Worm (Caenorhabditis elegans) whole organism, young adult: ENCODE data around the gene F35D11.4.

Experiments
- B0035.1 ChIP-seq: sonication (generic microtip); optimal IDR thresholded peaks from 2 replicates; lab custom pipeline; 2016; ENCODE audit warnings: missing genetic modification characterization, mild to moderate bottlenecking, missing compliant biosample characterization, missing genotype, missing genetic modification reagents
- bed-1 ChIP-seq: fragments of 200-800 bp; sonication (Bioruptor generic); IDR thresholded peaks from 2 replicates; pipeline ENCODE4 v1.3.6; 2022; ENCODE audit warnings: missing genetic modification reagents, missing genetic modification characterization, missing compliant biosample characterization
- dpl-1 ChIP-seq: fragments of 150-350 bp; optimal IDR thresholded peaks from 2 replicates; lab custom pipeline; 2014; ENCODE audit warnings: missing biosample characterization, missing genetic modification reagents, missing genetic modification characterization
- ekl-4 ChIP-seq: fragments of 200-800 bp; sonication (Bioruptor generic); IDR thresholded peaks from 2 replicates; pipeline ENCODE4 v1.3.6; 2022; ENCODE audit warnings: missing genetic modification reagents, missing genetic modification characterization, missing compliant biosample characterization
- nhr-179 ChIP-seq: sonication (generic microtip); optimal IDR thresholded peaks from 2 replicates; lab custom pipeline; 2016; ENCODE audit warnings: mild to moderate bottlenecking, missing genetic modification characterization, missing compliant biosample characterization
- sdz-38 ChIP-seq: sonication (generic microtip); optimal IDR thresholded peaks from 2 replicates; lab custom pipeline; 2016; ENCODE audit warnings: missing genotype, missing genetic modification characterization, missing compliant biosample characterization
- snpc-4 ChIP-seq, 5 experiments: fragments of 150-350 bp in 1 of 5; sonication (generic microtip) in 4 of 5; optimal IDR thresholded peaks; 2 replicates each; lab custom pipeline; 2014 to 2018; ENCODE audit warnings: missing genetic modification characterization in 5 of 5, missing biosample characterization in 3 of 5, antibody characterized with exemption in 2 of 5, mild to moderate bottlenecking in 2 of 5, missing compliant biosample characterization in 2 of 5, missing genotype in 2 of 5, moderate library complexity in 2 of 5, missing genetic modification reagents in 1 of 5
- tbx-9 ChIP-seq: sonication (generic microtip); optimal IDR thresholded peaks from 2 replicates; lab custom pipeline; 2016; ENCODE audit warnings: borderline replicate concordance, missing genetic modification characterization, inconsistent platforms, missing compliant biosample characterization
- unc-62 ChIP-seq: fragments of 150-350 bp; optimal IDR thresholded peaks from 2 replicates; lab custom pipeline; 2014; ENCODE audit warnings: missing biosample characterization, missing genetic modification reagents, missing genetic modification characterization
- zim-3 ChIP-seq: sonication (generic microtip); optimal IDR thresholded peaks from 2 replicates; lab custom pipeline; 2017; ENCODE audit warnings: mild to moderate bottlenecking, missing genetic modification characterization, moderate library complexity, missing compliant biosample characterization

ce11 chrII:4573084-4573483 lies 30.1 kb upstream of the F35D11.4 start:
- TF ChIP-seq tbx-9 (tag; lab: Kevin White, UChicago) = no peak
- no peak for TF ChIP-seq B0035.1 (tag; lab: Kevin White, UChicago)
- no peak for TF ChIP-seq ekl-4 (GFP tag; lab: Robert Waterston, UW)
- no peak for TF ChIP-seq nhr-179 (tag; lab: Kevin White, UChicago)
- TF ChIP-seq bed-1 (GFP tag; lab: Robert Waterston, UW) = no peak
- TF ChIP-seq dpl-1 (GFP tag; lab: Kevin White, UChicago) = no peak
- TF ChIP-seq sdz-38 (tag; lab: Kevin White, UChicago) = no peak
- TF ChIP-seq unc-62 (GFP tag; lab: Kevin White, UChicago) = no peak
- TF ChIP-seq zim-3 = no peak
- no peak for TF ChIP-seq snpc-4 (GFP tag; optimal IDR thresholded peaks at IDR 0.05; lab: Kevin White, UChicago)
- TF ChIP-seq snpc-4 (tag; optimal IDR thresholded peaks at IDR 0.05; lab: Kevin White, UChicago) = no peak
